Worm (Caenorhabditis elegans) whole organism, L2 larva: Measurements from ENCODE around the gene F08F8.9.

Source experiments
- C34F6.9 ChIP-seq: fragments of 150-350 bp; optimal IDR thresholded peaks from 2 replicates; lab custom pipeline; 2014; ENCODE audit warnings: missing biosample characterization, missing genetic modification characterization
- F13H6.1 ChIP-seq: sonication (generic microtip); optimal IDR thresholded peaks from 2 replicates; lab custom pipeline; 2016; ENCODE audit warnings: missing genetic modification characterization, missing compliant biosample characterization
- R02D3.7 ChIP-seq: fragments of 150-350 bp; optimal IDR thresholded peaks from 2 replicates; lab custom pipeline; 2014; ENCODE audit warnings: missing biosample characterization, missing genetic modification characterization
- Y55F3AM.14 ChIP-seq: fragments of 200-800 bp; sonication (Bioruptor generic); optimal IDR thresholded peaks from 2 replicates; lab custom pipeline; 2018; ENCODE audit warnings: mild to moderate bottlenecking, missing genetic modification characterization, missing compliant biosample characterization
- alr-1 ChIP-seq: fragments of 150-350 bp; optimal IDR thresholded peaks from 2 replicates; lab custom pipeline; 2014; ENCODE audit warnings: missing biosample characterization, missing genetic modification characterization
- ama-1 ChIP-seq: fragments of 150-350 bp; optimal IDR thresholded peaks from 2 replicates; lab custom pipeline; 2018; ENCODE audit warnings: inconsistent platforms
- blmp-1 ChIP-seq: sonication (generic microtip); optimal IDR thresholded peaks from 2 replicates; lab custom pipeline; 2017; ENCODE audit warnings: missing genetic modification characterization, mild to moderate bottlenecking, missing compliant biosample characterization, antibody characterized with exemption, moderate library complexity; ENCODE audit not compliant: insufficient read depth
- ceh-82 ChIP-seq: fragments of 150-350 bp; optimal IDR thresholded peaks from 2 replicates; lab custom pipeline; 2014; ENCODE audit warnings: missing biosample characterization, missing genetic modification characterization
- crh-2 ChIP-seq: sonication (generic microtip); optimal IDR thresholded peaks from 2 replicates; lab custom pipeline; 2017; ENCODE audit warnings: missing biosample characterization, missing genetic modification characterization
- dmd-4 ChIP-seq: sonication (generic microtip); optimal IDR thresholded peaks from 2 replicates; lab custom pipeline; 2017; ENCODE audit warnings: missing biosample characterization, missing genetic modification characterization
- elt-1 ChIP-seq: fragments of 150-350 bp; optimal IDR thresholded peaks from 2 replicates; lab custom pipeline; 2014; ENCODE audit warnings: missing biosample characterization, missing genetic modification characterization
- fos-1 ChIP-seq: fragments of 150-350 bp; optimal IDR thresholded peaks from 2 replicates; lab custom pipeline; 2014; ENCODE audit warnings: missing biosample characterization, missing genetic modification characterization
- gmeb-1 ChIP-seq: fragments of 150-350 bp; optimal IDR thresholded peaks from 2 replicates; lab custom pipeline; 2014; ENCODE audit warnings: missing biosample characterization, missing genetic modification characterization
- lin-11 ChIP-seq: fragments of 150-350 bp; sonication (generic microtip); optimal IDR thresholded peaks from 2 replicates; lab custom pipeline; 2014; ENCODE audit warnings: missing biosample characterization, missing genetic modification characterization, inconsistent platforms, mixed read lengths
- lin-13 ChIP-seq: fragments of 150-350 bp; optimal IDR thresholded peaks from 2 replicates; lab custom pipeline; 2014; ENCODE audit warnings: missing biosample characterization, missing genetic modification reagents, missing genetic modification characterization
- lin-39 ChIP-seq: fragments of 150-350 bp; optimal IDR thresholded peaks from 2 replicates; lab custom pipeline; 2014; ENCODE audit warnings: missing biosample characterization, missing genetic modification reagents, missing genetic modification characterization
- mab-5 ChIP-seq: fragments of 150-350 bp; optimal IDR thresholded peaks from 2 replicates; lab custom pipeline; 2014; ENCODE audit warnings: missing biosample characterization, missing genetic modification characterization
- mbf-1 ChIP-seq: sonication (generic microtip); optimal IDR thresholded peaks from 2 replicates; lab custom pipeline; 2017; ENCODE audit warnings: missing biosample characterization, missing genetic modification characterization
- nhr-10 ChIP-seq: sonication (generic microtip); optimal IDR thresholded peaks from 2 replicates; lab custom pipeline; 2017; ENCODE audit warnings: missing biosample characterization, missing genetic modification characterization
- nhr-12 ChIP-seq: fragments of 150-350 bp; optimal IDR thresholded peaks from 2 replicates; lab custom pipeline; 2014; ENCODE audit warnings: missing biosample characterization, missing genetic modification characterization
- nhr-129 ChIP-seq: fragments of 150-350 bp; optimal IDR thresholded peaks from 2 replicates; lab custom pipeline; 2014; ENCODE audit warnings: missing biosample characterization, missing genetic modification characterization
- nhr-6 ChIP-seq: fragments of 150-350 bp; optimal IDR thresholded peaks from 2 replicates; lab custom pipeline; 2014; ENCODE audit warnings: missing biosample characterization, missing genetic modification characterization
- nhr-77 ChIP-seq: fragments of 150-350 bp; optimal IDR thresholded peaks from 2 replicates; lab custom pipeline; 2014; ENCODE audit warnings: missing biosample characterization, missing genetic modification characterization
- peb-1 ChIP-seq: fragments of 150-350 bp; optimal IDR thresholded peaks from 2 replicates; lab custom pipeline; 2014; ENCODE audit warnings: missing biosample characterization, missing genetic modification characterization
- sem-4 ChIP-seq: fragments of 150-350 bp; optimal IDR thresholded peaks from 2 replicates; lab custom pipeline; 2014; ENCODE audit warnings: missing biosample characterization, missing genetic modification reagents, missing genetic modification characterization
- skn-1 ChIP-seq: sonication (generic microtip); optimal IDR thresholded peaks from 2 replicates; lab custom pipeline; 2017; ENCODE audit warnings: missing biosample characterization, missing genetic modification characterization
- sma-3 ChIP-seq: sonication (generic microtip); optimal IDR thresholded peaks from 2 replicates; lab custom pipeline; 2016; ENCODE audit warnings: missing genetic modification reagents, missing genetic modification characterization, missing compliant biosample characterization
- sma-9 ChIP-seq, 2 experiments: fragments of 150-350 bp in 1 of 2; sonication (generic microtip) in 1 of 2; optimal IDR thresholded peaks; 2 replicates each; lab custom pipeline; 2014 to 2016; ENCODE audit warnings: missing genetic modification characterization in 2 of 2, mild to moderate bottlenecking in 1 of 2, missing biosample characterization in 1 of 2, missing compliant biosample characterization in 1 of 2, missing genetic modification reagents in 1 of 2, moderate library complexity in 1 of 2
- snpc-4 ChIP-seq: fragments of 150-350 bp; optimal IDR thresholded peaks from 2 replicates; lab custom pipeline; 2014; ENCODE audit warnings: missing biosample characterization, missing genetic modification characterization
- unc-39 ChIP-seq: fragments of 150-350 bp; optimal IDR thresholded peaks from 2 replicates; lab custom pipeline; 2014; ENCODE audit warnings: missing biosample characterization, missing genetic modification characterization
- unc-55 ChIP-seq: fragments of 150-350 bp; sonication (generic microtip); optimal IDR thresholded peaks from 3 replicates; lab custom pipeline; 2014; ENCODE audit warnings: missing biosample characterization, missing genetic modification reagents, missing genetic modification characterization
- unc-62 ChIP-seq: fragments of 150-350 bp; optimal IDR thresholded peaks from 2 replicates; lab custom pipeline; 2014; ENCODE audit warnings: missing biosample characterization, missing genetic modification reagents, missing genetic modification characterization
- zag-1 ChIP-seq: fragments of 150-350 bp; optimal IDR thresholded peaks from 2 replicates; lab custom pipeline; 2014; ENCODE audit warnings: missing biosample characterization, missing genetic modification characterization
- ztf-1 ChIP-seq: fragments of 200-800 bp; sonication (Bioruptor generic); conservative IDR thresholded peaks from 2 replicates; pipeline ENCODE4 v1.3.6; 2022; ENCODE audit warnings: missing genetic modification characterization, missing compliant biosample characterization
- ztf-11 ChIP-seq: sonication (generic microtip); optimal IDR thresholded peaks from 2 replicates; lab custom pipeline; 2017; ENCODE audit warnings: missing biosample characterization, missing genetic modification characterization
- ztf-4 ChIP-seq: fragments of 150-350 bp; optimal IDR thresholded peaks from 2 replicates; lab custom pipeline; 2014; ENCODE audit warnings: missing biosample characterization, missing genetic modification characterization

The F08F8.9 gene

ce11 chrIII:7319390-7319789, 34.4 kb downstream of the F08F8.9 start, which contains the start of gene F56C9.8:
F56C9.8 (minus strand) TSS chrIII:7319509.
- no peak for TF ChIP-seq ztf-11 (tag; lab: Kevin White, UChicago)
- TF ChIP-seq nhr-129 (tag; lab: Kevin White, UChicago): peak; percentile 9
- TF ChIP-seq fos-1 (tag; lab: Kevin White, UChicago): peak; percentile 70
- TF ChIP-seq, all 48 proteins: peak for 2

- TF ChIP-seq fos-1 (tag; lab: Kevin White, UChicago) (peak; percentile 38), ztf-11 (tag; lab: Kevin White, UChicago) (no peak), crh-2 (peak; percentile 18), mbf-1 (tag; lab: Kevin White, UChicago) (no peak)
Observed at ce11 chrIII:7317354-7317753, 36.4 kb downstream of the F08F8.9 start.

ce11 chrIII:7314927-7315547, 38.7 kb downstream of the F08F8.9 start, which contains the start of gene nspg-6:
nspg-6 (minus strand) TSS chrIII:7314977.
- TF ChIP-seq fos-1 (tag; lab: Kevin White, UChicago) (peak; percentile 87), unc-55 (no peak), ama-1 (lab: Kevin White, UChicago) (no peak), lin-11 (tag; lab: Kevin White, UChicago) (no peak), sem-4 (tag; lab: Kevin White, UChicago) (no peak), dmd-4 (tag; lab: Kevin White, UChicago) (no peak), C34F6.9 (tag; lab: Kevin White, UChicago) (no peak), ceh-82 (no peak), crh-2 (peak; percentile 65), ztf-11 (tag; lab: Kevin White, UChicago) (no peak), lin-39 (no peak), sma-9 (GFP tag; optimal IDR thresholded peaks at IDR 0.05; lab: Kevin White, UChicago) (no peak), sma-9 (tag; optimal IDR thresholded peaks at IDR 0.05; lab: Kevin White, UChicago) (no peak), nhr-77 (tag; lab: Kevin White, UChicago) (no peak)

ce11 chrIII:7314473-7314872, 39.3 kb downstream of the F08F8.9 start:
- TF ChIP-seq R02D3.7 (tag; lab: Kevin White, UChicago) (no peak), F13H6.1 (tag; lab: Kevin White, UChicago) (no peak)

- TF ChIP-seq ceh-82: no peak
Observed at ce11 chrIII:7310662-7311340, 43.0 kb downstream of the F08F8.9 start, which contains the start of the genes F56C9.6 and F56C9.3. F56C9.6 (minus strand) TSS chrIII:7310773. F56C9.3 (plus strand) TSS chrIII:7311290.

- TF ChIP-seq skn-1 (tag; lab: Kevin White, UChicago): no peak
- TF ChIP-seq elt-1: no peak
- no peak for TF ChIP-seq F13H6.1 (tag; lab: Kevin White, UChicago)
- TF ChIP-seq peb-1 (tag; lab: Kevin White, UChicago): no peak
- TF ChIP-seq nhr-6 (tag; lab: Kevin White, UChicago): no peak
- TF ChIP-seq C34F6.9 (tag; lab: Kevin White, UChicago): no peak
- TF ChIP-seq ztf-4 (tag; lab: Kevin White, UChicago): no peak
- TF ChIP-seq Y55F3AM.14 (GFP tag; lab: Kevin White, UChicago): no peak
- TF ChIP-seq mab-5 (tag; lab: Kevin White, UChicago): no peak
- TF ChIP-seq ztf-1: no peak
- TF ChIP-seq nhr-10 (tag; lab: Kevin White, UChicago): no peak
- TF ChIP-seq snpc-4 (tag; lab: Kevin White, UChicago): no peak
- no peak for TF ChIP-seq nhr-12 (tag; lab: Kevin White, UChicago)
- no peak for TF ChIP-seq mbf-1 (tag; lab: Kevin White, UChicago)
Observed at ce11 chrIII:7308600-7309109, 45.1 kb downstream of the F08F8.9 start, which contains the start of gene acbp-4. acbp-4 (minus strand) TSS chrIII:7309109.

ce11 chrIII:7305649-7305977, 48.2 kb downstream of the F08F8.9 start:
- TF ChIP-seq crh-2 (no peak), nhr-10 (tag; lab: Kevin White, UChicago) (no peak), gmeb-1 (tag; lab: Kevin White, UChicago) (no peak), blmp-1 (no peak), mab-5 (tag; lab: Kevin White, UChicago) (no peak), dmd-4 (tag; lab: Kevin White, UChicago) (no peak), unc-39 (no peak), nhr-6 (tag; lab: Kevin White, UChicago) (no peak), sem-4 (tag; lab: Kevin White, UChicago) (no peak), zag-1 (tag; lab: Kevin White, UChicago) (no peak), R02D3.7 (tag; lab: Kevin White, UChicago) (no peak), skn-1 (tag; lab: Kevin White, UChicago) (no peak), alr-1 (no peak), snpc-4 (tag; lab: Kevin White, UChicago) (no peak), lin-13 (no peak), sma-3 (GFP tag; lab: Kevin White, UChicago) (peak; percentile 93), ztf-1 (no peak), sma-9 (GFP tag; optimal IDR thresholded peaks at IDR 0.05; lab: Kevin White, UChicago) (peak; percentile 37), sma-9 (tag; optimal IDR thresholded peaks at IDR 0.05; lab: Kevin White, UChicago) (no peak), unc-62 (no peak)
